Fruit fly (Drosophila melanogaster) S2 (cell line): Measurements from ENCODE around the gene Prosbeta7.

Source experiments
- CG8478 ChIP-seq: fragments of >200 bp; optimal IDR thresholded peaks from 2 replicates; lab custom pipeline; 2018
- CTCF ChIP-seq, 2 experiments: fragments of >200 bp; optimal IDR thresholded peaks; 2 replicates each; lab custom pipeline; 2018

DNA sequence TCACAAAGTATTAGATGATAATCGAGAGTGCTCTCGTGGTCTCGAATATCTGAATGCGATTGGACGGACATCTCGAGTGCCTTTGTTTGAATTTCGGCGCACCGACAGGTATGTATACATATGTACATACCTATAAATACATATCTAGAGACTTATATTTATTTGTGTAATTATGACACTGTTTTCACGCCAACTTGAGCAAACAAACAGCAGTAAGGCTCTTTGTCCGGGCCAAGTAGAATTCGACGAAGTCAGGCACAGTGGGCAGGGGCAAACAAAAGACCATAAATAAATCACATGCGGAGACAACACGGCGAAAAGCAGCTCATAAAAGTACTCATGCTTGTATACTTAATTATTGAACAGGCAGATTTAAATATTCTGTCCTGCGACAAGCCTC, 37.5 kb downstream of the Prosbeta7 start:
- TF ChIP-seq CG8478 (lab: Kevin White, UChicago) (no peak), CTCF (optimal IDR thresholded peaks at IDR 0.05; lab: Kevin White, UChicago) (no peak)
